Worm (Caenorhabditis elegans): ENCODE data around the gene R07A4.4.

The R07A4.4 gene

ce11 chrX:10770988-10771496 is 13.5 kb upstream of the R07A4.4 start:
- TF ChIP-seq ztf-29 (GFP tag; IDR thresholded peaks at IDR 0.05) (no peak), tab-1 (GFP tag; IDR thresholded peaks at IDR 0.05) (no peak), ztf-23 (GFP tag; IDR thresholded peaks at IDR 0.05) (no peak), flt-1 (GFP tag; IDR thresholded peaks at IDR 0.05) (no peak), cog-1 (tag; optimal IDR thresholded peaks at IDR 0.05) (no peak), klf-2 (GFP tag; conservative IDR thresholded peaks at IDR 0.05) (no peak), ref-1 (GFP tag; conservative IDR thresholded peaks at IDR 0.05) (no peak), med-1 (GFP tag; optimal IDR thresholded peaks at IDR 0.05; ENCODE audit: insufficient read depth) (no peak), T22C8.4 (GFP tag; IDR thresholded peaks at IDR 0.05) (no peak)

ce11 chrX:10769959-10770358 is 12.5 kb upstream of the R07A4.4 start:
- TF ChIP-seq ztf-29 (GFP tag; IDR thresholded peaks at IDR 0.05) (no peak), med-1 (GFP tag; optimal IDR thresholded peaks at IDR 0.05; ENCODE audit: insufficient read depth) (no peak), flt-1 (GFP tag; IDR thresholded peaks at IDR 0.05) (no peak), tab-1 (GFP tag; IDR thresholded peaks at IDR 0.05) (no peak), cog-1 (tag; optimal IDR thresholded peaks at IDR 0.05) (no peak), klf-2 (GFP tag; conservative IDR thresholded peaks at IDR 0.05) (no peak), ztf-23 (GFP tag; IDR thresholded peaks at IDR 0.05) (no peak), ref-1 (GFP tag; conservative IDR thresholded peaks at IDR 0.05) (no peak), T22C8.4 (GFP tag; IDR thresholded peaks at IDR 0.05) (no peak)

ce11 chrX:10769232-10769738 is 11.8 kb upstream of the R07A4.4 start, which contains the start of gene sma-9:
Gene sma-9, plus strand, starts transcription at chrX:10769282.
- TF ChIP-seq med-1 (GFP tag; optimal IDR thresholded peaks at IDR 0.05; ENCODE audit: insufficient read depth) (no peak), cog-1 (tag; optimal IDR thresholded peaks at IDR 0.05) (no peak), ztf-29 (GFP tag; IDR thresholded peaks at IDR 0.05) (no peak), ztf-23 (GFP tag; IDR thresholded peaks at IDR 0.05) (no peak), flt-1 (GFP tag; IDR thresholded peaks at IDR 0.05) (no peak), ref-1 (GFP tag; conservative IDR thresholded peaks at IDR 0.05) (no peak)

ce11 chrX:10768289-10769153 is 11.0 kb upstream of the R07A4.4 start:
- TF ChIP-seq T22C8.4 (GFP tag; IDR thresholded peaks at IDR 0.05): no peak
- TF ChIP-seq med-1 (GFP tag; optimal IDR thresholded peaks at IDR 0.05; ENCODE audit: insufficient read depth): no peak
- TF ChIP-seq klf-2 (GFP tag; conservative IDR thresholded peaks at IDR 0.05): no peak
- TF ChIP-seq flt-1 (GFP tag; IDR thresholded peaks at IDR 0.05): no peak
- TF ChIP-seq cog-1 (tag; optimal IDR thresholded peaks at IDR 0.05): no peak
- no peak for TF ChIP-seq ztf-29 (GFP tag; IDR thresholded peaks at IDR 0.05)
- TF ChIP-seq ztf-23 (GFP tag; IDR thresholded peaks at IDR 0.05): no peak
- TF ChIP-seq tab-1 (GFP tag; IDR thresholded peaks at IDR 0.05): no peak
- TF ChIP-seq ref-1 (GFP tag; conservative IDR thresholded peaks at IDR 0.05): no peak

- TF ChIP-seq cog-1 (tag; optimal IDR thresholded peaks at IDR 0.05) (no peak), flt-1 (GFP tag; IDR thresholded peaks at IDR 0.05) (0 out of 2 replicates have a peak, but pooled peaks have one; percentile 19)
Measured at ce11 chrX:10767669-10768068, 10.2 kb upstream of the R07A4.4 start.

- no peak for TF ChIP-seq ztf-23 (GFP tag; IDR thresholded peaks at IDR 0.05)
- TF ChIP-seq T22C8.4 (GFP tag; IDR thresholded peaks at IDR 0.05): no peak
- no peak for TF ChIP-seq cog-1 (tag; optimal IDR thresholded peaks at IDR 0.05)
- TF ChIP-seq tab-1 (GFP tag; IDR thresholded peaks at IDR 0.05): no peak
- TF ChIP-seq klf-2 (GFP tag; conservative IDR thresholded peaks at IDR 0.05): no peak
- TF ChIP-seq ztf-29 (GFP tag; IDR thresholded peaks at IDR 0.05): no peak
- TF ChIP-seq ref-1 (GFP tag; conservative IDR thresholded peaks at IDR 0.05): no peak
- no peak for TF ChIP-seq flt-1 (GFP tag; IDR thresholded peaks at IDR 0.05)
- TF ChIP-seq med-1 (GFP tag; optimal IDR thresholded peaks at IDR 0.05; ENCODE audit: insufficient read depth): no peak
Measured at ce11 chrX:10766966-10767644, 9.6 kb upstream of the R07A4.4 start.

ce11 chrX:10766123-10766622 is 8.7 kb upstream of the R07A4.4 start:
- TF ChIP-seq cog-1 (tag; optimal IDR thresholded peaks at IDR 0.05): peak; percentile 96
- no peak for TF ChIP-seq T22C8.4 (GFP tag; IDR thresholded peaks at IDR 0.05)
- TF ChIP-seq tab-1 (GFP tag; IDR thresholded peaks at IDR 0.05): 0 out of 2 replicates have a peak, but pooled peaks have one; percentile 28
- TF ChIP-seq ztf-29 (GFP tag; IDR thresholded peaks at IDR 0.05): no peak
- TF ChIP-seq klf-2 (GFP tag; conservative IDR thresholded peaks at IDR 0.05): no peak
- peak; percentile 64; the same call in 1 of the 2 replicates for TF ChIP-seq flt-1 (GFP tag; IDR thresholded peaks at IDR 0.05)

ce11 chrX:10763383-10763782 is 5.9 kb upstream of the R07A4.4 start:
- TF ChIP-seq klf-2 (GFP tag; conservative IDR thresholded peaks at IDR 0.05) (no peak), flt-1 (GFP tag; IDR thresholded peaks at IDR 0.05) (no peak), tab-1 (GFP tag; IDR thresholded peaks at IDR 0.05) (no peak), ref-1 (GFP tag; conservative IDR thresholded peaks at IDR 0.05) (no peak), ztf-29 (GFP tag; IDR thresholded peaks at IDR 0.05) (no peak), ztf-23 (GFP tag; IDR thresholded peaks at IDR 0.05) (no peak), med-1 (GFP tag; optimal IDR thresholded peaks at IDR 0.05; ENCODE audit: insufficient read depth) (no peak), cog-1 (tag; optimal IDR thresholded peaks at IDR 0.05) (no peak)

- TF ChIP-seq flt-1 (GFP tag; IDR thresholded peaks at IDR 0.05) (no peak), ref-1 (GFP tag; conservative IDR thresholded peaks at IDR 0.05) (no peak), klf-2 (GFP tag; conservative IDR thresholded peaks at IDR 0.05) (no peak), tab-1 (GFP tag; IDR thresholded peaks at IDR 0.05) (no peak), ztf-29 (GFP tag; IDR thresholded peaks at IDR 0.05) (no peak), T22C8.4 (GFP tag; IDR thresholded peaks at IDR 0.05) (no peak), ztf-23 (GFP tag; IDR thresholded peaks at IDR 0.05) (no peak), cog-1 (tag; optimal IDR thresholded peaks at IDR 0.05) (no peak)
Measured at ce11 chrX:10760958-10761357, 3.5 kb upstream of the R07A4.4 start.
